Worm (Caenorhabditis elegans) whole organism, late embryonic: ENCODE data around the gene ZC266.1.

Source experiments
- C38D4.7 ChIP-seq: fragments of 200-800 bp; sonication (Bioruptor generic); optimal IDR thresholded peaks from 2 replicates; lab custom pipeline; 2018; ENCODE audit warnings: mild to moderate bottlenecking, missing genetic modification characterization, moderate library complexity, missing compliant biosample characterization
- K02D7.2 ChIP-seq: sonication (generic microtip); optimal IDR thresholded peaks from 2 replicates; lab custom pipeline; 2017; ENCODE audit warnings: mild to moderate bottlenecking, missing genetic modification characterization, missing compliant biosample characterization
- ahr-1 ChIP-seq: sonication (generic microtip); optimal IDR thresholded peaks from 2 replicates; lab custom pipeline; 2016; ENCODE audit warnings: missing genetic modification characterization, missing compliant biosample characterization
- ceh-14 ChIP-seq: sonication (generic microtip); optimal IDR thresholded peaks from 2 replicates; lab custom pipeline; 2016; ENCODE audit warnings: missing genotype, missing genetic modification characterization, missing compliant biosample characterization
- ceh-18 ChIP-seq: sonication (generic microtip); optimal IDR thresholded peaks from 2 replicates; lab custom pipeline; 2016; ENCODE audit warnings: missing genetic modification characterization, missing compliant biosample characterization
- ceh-19 ChIP-seq: fragments of 200-800 bp; sonication (Bioruptor generic); optimal IDR thresholded peaks from 2 replicates; lab custom pipeline; 2018; ENCODE audit warnings: mild to moderate bottlenecking, missing genetic modification characterization, missing compliant biosample characterization
- ceh-22 ChIP-seq: sonication (generic microtip); optimal IDR thresholded peaks from 2 replicates; lab custom pipeline; 2017; ENCODE audit warnings: missing biosample characterization, missing genetic modification characterization
- ceh-31 ChIP-seq: sonication (generic microtip); optimal IDR thresholded peaks from 2 replicates; lab custom pipeline; 2016; ENCODE audit warnings: missing genetic modification characterization, missing compliant biosample characterization
- ceh-34 ChIP-seq: sonication (generic microtip); optimal IDR thresholded peaks from 2 replicates; lab custom pipeline; 2016; ENCODE audit warnings: mild to moderate bottlenecking, missing genetic modification characterization, missing compliant biosample characterization
- ceh-45 ChIP-seq: fragments of 200-800 bp; sonication (Bioruptor generic); IDR thresholded peaks from 2 replicates; pipeline ENCODE4 v1.3.6; 2022; ENCODE audit warnings: missing genetic modification reagents, missing genetic modification characterization, missing compliant biosample characterization
- ceh-9 ChIP-seq: sonication (generic microtip); optimal IDR thresholded peaks from 2 replicates; lab custom pipeline; 2016; ENCODE audit warnings: mild to moderate bottlenecking, missing genetic modification characterization, inconsistent platforms, missing compliant biosample characterization
- elt-4 ChIP-seq: sonication (generic microtip); optimal IDR thresholded peaks from 2 replicates; lab custom pipeline; 2016; ENCODE audit warnings: missing genetic modification characterization, missing compliant biosample characterization
- gmeb-2 ChIP-seq: sonication (generic microtip); optimal IDR thresholded peaks from 2 replicates; lab custom pipeline; 2016; ENCODE audit warnings: missing genetic modification characterization, inconsistent platforms, missing compliant biosample characterization
- hlh-13 ChIP-seq: fragments of 200-800 bp; sonication (Bioruptor generic); optimal IDR thresholded peaks from 2 replicates; lab custom pipeline; 2018; ENCODE audit warnings: mild to moderate bottlenecking, missing genetic modification characterization, missing compliant biosample characterization
- hlh-30 ChIP-seq: sonication (generic microtip); optimal IDR thresholded peaks from 2 replicates; lab custom pipeline; 2017; ENCODE audit warnings: antibody characterized with exemption, missing genetic modification characterization, missing compliant biosample characterization; ENCODE audit not compliant: insufficient read depth
- hlh-6 ChIP-seq: sonication (generic microtip); optimal IDR thresholded peaks from 2 replicates; lab custom pipeline; 2016; ENCODE audit warnings: missing genotype, missing genetic modification characterization, missing compliant biosample characterization
- lim-6 ChIP-seq: sonication (generic microtip); optimal IDR thresholded peaks from 2 replicates; lab custom pipeline; 2016; ENCODE audit warnings: missing genetic modification characterization, missing compliant biosample characterization
- mec-3 ChIP-seq: sonication (generic microtip); optimal IDR thresholded peaks from 2 replicates; lab custom pipeline; 2016; ENCODE audit warnings: borderline replicate concordance, missing genetic modification characterization, missing compliant biosample characterization
- nhr-232 ChIP-seq: sonication (generic microtip); optimal IDR thresholded peaks from 2 replicates; lab custom pipeline; 2016; ENCODE audit warnings: missing genetic modification characterization, missing compliant biosample characterization
- npax-4 ChIP-seq: sonication (generic microtip); optimal IDR thresholded peaks from 2 replicates; lab custom pipeline; 2016; ENCODE audit warnings: missing genetic modification characterization, missing compliant biosample characterization
- pag-3 ChIP-seq: sonication (generic microtip); optimal IDR thresholded peaks from 2 replicates; lab custom pipeline; 2016; ENCODE audit warnings: missing compliant biosample characterization, missing genetic modification characterization, borderline replicate concordance
- pat-9 ChIP-seq: fragments of 200-800 bp; sonication (Bioruptor generic); optimal IDR thresholded peaks from 2 replicates; lab custom pipeline; 2018; ENCODE audit warnings: mild to moderate bottlenecking, missing genetic modification characterization, moderate library complexity, missing compliant biosample characterization
- pax-1 ChIP-seq: fragments of 150-350 bp; optimal IDR thresholded peaks from 2 replicates; lab custom pipeline; 2014; ENCODE audit warnings: missing biosample characterization, missing genetic modification characterization
- pha-2 ChIP-seq: sonication (generic microtip); optimal IDR thresholded peaks from 2 replicates; lab custom pipeline; 2017; ENCODE audit warnings: mild to moderate bottlenecking, missing genetic modification characterization, missing compliant biosample characterization
- pha-4 ChIP-seq: fragments of 150-350 bp; optimal IDR thresholded peaks from 2 replicates; lab custom pipeline; 2018; ENCODE audit warnings: missing biosample characterization, missing genetic modification reagents, missing genetic modification characterization
- pqm-1 ChIP-seq: sonication (generic microtip); optimal IDR thresholded peaks from 2 replicates; lab custom pipeline; 2016; ENCODE audit warnings: missing genetic modification characterization, missing compliant biosample characterization
- ref-2 ChIP-seq: sonication (generic microtip); optimal IDR thresholded peaks from 2 replicates; lab custom pipeline; 2016; ENCODE audit warnings: missing genetic modification characterization, missing compliant biosample characterization
- rnt-1 ChIP-seq: sonication (generic microtip); optimal IDR thresholded peaks from 2 replicates; lab custom pipeline; 2016; ENCODE audit warnings: missing genetic modification characterization, missing compliant biosample characterization
- sox-4 ChIP-seq: sonication (generic microtip); optimal IDR thresholded peaks from 2 replicates; lab custom pipeline; 2017; ENCODE audit warnings: mild to moderate bottlenecking, missing genetic modification characterization, inconsistent platforms, missing compliant biosample characterization
- tbx-2 ChIP-seq: sonication (generic microtip); optimal IDR thresholded peaks from 2 replicates; lab custom pipeline; 2016; ENCODE audit warnings: missing genetic modification characterization, missing compliant biosample characterization
- tbx-7 ChIP-seq: sonication (generic microtip); optimal IDR thresholded peaks from 2 replicates; lab custom pipeline; 2016; ENCODE audit warnings: missing genotype, missing genetic modification characterization, missing compliant biosample characterization
- ttx-3 ChIP-seq: sonication (generic microtip); optimal IDR thresholded peaks from 2 replicates; lab custom pipeline; 2016; ENCODE audit warnings: missing genetic modification reagents, missing genetic modification characterization, missing compliant biosample characterization
- unc-3 ChIP-seq, 2 experiments: fragments of 200-800 bp in 1 of 2; sonication (Bioruptor generic) in 1 of 2; sonication (generic microtip) in 1 of 2; conservative IDR thresholded peaks in 1 of 2; optimal IDR thresholded peaks in 1 of 2; 2 replicates each; pipeline versions ENCODE4 v1.3.6 to Lab custom; 2016 to 2022; ENCODE audit warnings: missing compliant biosample characterization in 2 of 2, missing genetic modification characterization in 2 of 2, missing genetic modification reagents in 1 of 2
- unc-86 ChIP-seq: sonication (generic microtip); optimal IDR thresholded peaks from 2 replicates; lab custom pipeline; 2016; ENCODE audit warnings: missing genetic modification characterization, missing compliant biosample characterization
- zip-5 ChIP-seq: sonication (generic microtip); optimal IDR thresholded peaks from 2 replicates; lab custom pipeline; 2016; ENCODE audit warnings: missing genetic modification characterization, missing compliant biosample characterization

ZC266.1 gene

ce11 chrV:4676092-4676491 lies 24.0 kb downstream of the ZC266.1 start, which contains the start of gene K03B4.6:
Gene K03B4.6, minus strand, starts transcription at chrV:4676192.
- TF ChIP-seq gmeb-2 (tag; lab: Kevin White, UChicago) (no peak), rnt-1 (tag; lab: Kevin White, UChicago) (no peak), npax-4 (tag; lab: Kevin White, UChicago) (no peak), C38D4.7 (no peak), hlh-6 (tag; lab: Kevin White, UChicago) (no peak), ahr-1 (tag; lab: Kevin White, UChicago) (no peak), ttx-3 (no peak), ceh-14 (no peak), pag-3 (tag; lab: Kevin White, UChicago) (no peak)
- TF ChIP-seq, all 69 proteins: peak for 0

ce11 chrV:4674506-4674905 lies 25.6 kb downstream of the ZC266.1 start, which contains the start of gene K03B4.8:
Gene K03B4.8, minus strand, starts transcription at chrV:4674606.
- TF ChIP-seq nhr-232 (tag; lab: Kevin White, UChicago) = no peak
- TF ChIP-seq ceh-19 (GFP tag; lab: Kevin White, UChicago) = no peak
- TF ChIP-seq pax-1 (tag; lab: Kevin White, UChicago) = no peak
- TF ChIP-seq pag-3 (tag; lab: Kevin White, UChicago) = no peak
- TF ChIP-seq pqm-1 (tag; lab: Kevin White, UChicago) = no peak
- no peak for TF ChIP-seq K02D7.2 (tag; lab: Kevin White, UChicago)
- no peak for TF ChIP-seq pha-4
- TF ChIP-seq lim-6 (tag; lab: Kevin White, UChicago) = no peak
- no peak for TF ChIP-seq ref-2 (tag; lab: Kevin White, UChicago)
- TF ChIP-seq tbx-7 = no peak
- TF ChIP-seq ceh-31 (tag; lab: Kevin White, UChicago) = no peak
- TF ChIP-seq hlh-13 (GFP tag; lab: Kevin White, UChicago) = no peak
- no peak for TF ChIP-seq ceh-18 (tag; lab: Kevin White, UChicago)

- no peak for TF ChIP-seq pat-9 (tag; lab: Kevin White, UChicago)
Measured at ce11 chrV:4672487-4672886, 27.6 kb downstream of the ZC266.1 start, which contains the start of gene K03B4.9. Gene K03B4.9, minus strand, starts transcription at chrV:4672587.

ce11 chrV:4668636-4669035 lies 31.5 kb downstream of the ZC266.1 start, which contains the start of gene srx-77:
Gene srx-77, minus strand, starts transcription at chrV:4668736.
- no peak for TF ChIP-seq hlh-30 (tag; lab: Kevin White, UChicago)
- TF ChIP-seq sox-4 = no peak
- no peak for TF ChIP-seq ahr-1 (tag; lab: Kevin White, UChicago)
- no peak for TF ChIP-seq ceh-22 (tag; lab: Kevin White, UChicago)
- TF ChIP-seq ceh-34 (tag; lab: Kevin White, UChicago) = no peak
- no peak for TF ChIP-seq zip-5
- TF ChIP-seq tbx-2 (tag; lab: Kevin White, UChicago) = no peak
- TF ChIP-seq ceh-45 (GFP tag; lab: Robert Waterston, UW) = no peak
- no peak for TF ChIP-seq unc-86
- no peak for TF ChIP-seq ref-2 (tag; lab: Kevin White, UChicago)
- TF ChIP-seq unc-3 (GFP tag; conservative IDR thresholded peaks at IDR 0.05; lab: Robert Waterston, UW) = no peak
- no peak for TF ChIP-seq unc-3 (tag; optimal IDR thresholded peaks at IDR 0.05; lab: Kevin White, UChicago)
- no peak for TF ChIP-seq ceh-9 (tag; lab: Kevin White, UChicago)
- TF ChIP-seq pha-2 (tag; lab: Kevin White, UChicago) = no peak
- TF ChIP-seq, all 69 proteins: peak for 0

ce11 chrV:4667062-4667461 lies 33.0 kb downstream of the ZC266.1 start:
- TF ChIP-seq pax-1 (tag; lab: Kevin White, UChicago) (no peak), hlh-6 (tag; lab: Kevin White, UChicago) (peak; percentile 43), mec-3 (tag; lab: Kevin White, UChicago) (peak; percentile 42), elt-4 (tag; lab: Kevin White, UChicago) (peak; percentile 37), ceh-19 (GFP tag; lab: Kevin White, UChicago) (no peak)
